Fruit fly (Drosophila melanogaster): ENCODE data around the gene Drak.

Drak gene

DNA sequence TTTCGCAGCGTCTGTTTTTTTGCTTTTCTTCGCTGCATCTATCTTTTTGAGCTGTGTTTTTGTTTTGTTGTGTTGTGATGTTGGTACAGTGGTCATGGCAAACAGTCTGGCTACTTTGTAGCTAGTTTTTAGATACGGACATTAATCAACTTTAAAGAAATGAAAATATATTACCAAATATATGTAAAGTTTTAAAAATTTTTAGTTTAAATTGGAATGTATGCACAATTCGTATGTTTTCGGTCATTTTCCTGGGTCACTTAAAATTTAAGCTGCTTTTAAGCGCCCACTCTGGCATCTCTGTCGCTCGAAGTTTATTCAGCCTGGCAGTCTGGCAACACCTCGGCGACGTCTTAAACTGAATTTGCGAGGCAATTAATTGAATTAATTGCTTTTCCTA, 83.6 kb downstream of the Drak start, which contains the start of gene CG11695 (continued):
- peak; percentile 32 for TF ChIP-seq NC2β (GFP tag; optimal IDR thresholded peaks at IDR 0.05)
- TF ChIP-seq klu (GFP tag; IDR thresholded peaks at IDR 0.05): peak; percentile 34; the same call in 1 of the 2 replicates
- peak; percentile 60 for TF ChIP-seq slou (GFP tag; optimal IDR thresholded peaks at IDR 0.05)
- no peak for TF ChIP-seq en (GFP tag; optimal IDR thresholded peaks at IDR 0.05)
- no peak for TF ChIP-seq Optix (GFP tag; IDR thresholded peaks at IDR 0.05)
- TF ChIP-seq otp (GFP tag; IDR thresholded peaks at IDR 0.05): no peak
- peak; percentile 50 for TF ChIP-seq E2f2 (GFP tag; IDR thresholded peaks at IDR 0.05)
- TF ChIP-seq Dll (GFP tag; IDR thresholded peaks at IDR 0.05; ENCODE audit: partially characterized antibody): no peak
- TF ChIP-seq nom (GFP tag; optimal IDR thresholded peaks at IDR 0.05): peak; percentile 67
- TF ChIP-seq btn (GFP tag; optimal IDR thresholded peaks at IDR 0.05): no peak
- TF ChIP-seq CG3407 (GFP tag; optimal IDR thresholded peaks at IDR 0.05): no peak
- no peak for TF ChIP-seq CG7271 (tag; optimal IDR thresholded peaks at IDR 0.05)
- TF ChIP-seq CG17802 (tag; optimal IDR thresholded peaks at IDR 0.05): peak; percentile 4
- no peak for TF ChIP-seq zf30C (GFP tag; optimal IDR thresholded peaks at IDR 0.05)
- TF ChIP-seq Sry-β (GFP tag; optimal IDR thresholded peaks at IDR 0.05): peak; percentile 95
- no peak for TF ChIP-seq CG15479 (GFP tag; optimal IDR thresholded peaks at IDR 0.05)
- no peak for TF ChIP-seq lov (optimal IDR thresholded peaks at IDR 0.05)
- no peak for TF ChIP-seq lov (GFP tag; IDR thresholded peaks at IDR 0.05)
- TF ChIP-seq dmrt11E (tag; optimal IDR thresholded peaks at IDR 0.05): peak; percentile 63
- no peak for TF ChIP-seq CG6272 (GFP tag; IDR thresholded peaks at IDR 0.05)
- peak; percentile 64 for TF ChIP-seq Dek (tag; optimal IDR thresholded peaks at IDR 0.05)
- TF ChIP-seq CG14441 (GFP tag; IDR thresholded peaks at IDR 0.05): peak; percentile 48; the same call in 1 of the 2 replicates
- peak; percentile 69 for TF ChIP-seq CG8290 (GFP tag; optimal IDR thresholded peaks at IDR 0.05)
- peak in 1 of 2 experiments; percentile 15 for TF ChIP-seq CG8290 (tag; optimal IDR thresholded peaks at IDR 0.05)
- no peak for TF ChIP-seq CG8089 (GFP tag; optimal IDR thresholded peaks at IDR 0.05)
- peak; percentile 57 for TF ChIP-seq chn (GFP tag; optimal IDR thresholded peaks at IDR 0.05)
- TF ChIP-seq vvl (GFP tag; IDR thresholded peaks at IDR 0.05): peak; percentile 52; the same call in 1 of the 2 replicates
- peak; percentile 60 for TF ChIP-seq Hr3 (GFP tag; optimal IDR thresholded peaks at IDR 0.05)
- no peak for TF ChIP-seq maf-S (GFP tag; optimal IDR thresholded peaks at IDR 0.05)
- peak; percentile 3 for TF ChIP-seq Six4 (GFP tag; optimal IDR thresholded peaks at IDR 0.05)
- no peak for TF ChIP-seq sima (GFP tag; optimal IDR thresholded peaks at IDR 0.05)
- peak; percentile 80 for TF ChIP-seq HmgZ (tag; optimal IDR thresholded peaks at IDR 0.05)
- peak; percentile 67 for TF ChIP-seq al (GFP tag; IDR thresholded peaks at IDR 0.05)
- peak; percentile 78 for TF ChIP-seq Nf-YC (tag; optimal IDR thresholded peaks at IDR 0.05)
- TF ChIP-seq CG6791 (GFP tag; IDR thresholded peaks at IDR 0.05; ENCODE audit: partially characterized antibody): no peak
- TF ChIP-seq sr (GFP tag; IDR thresholded peaks at IDR 0.05): no peak
- no peak for TF ChIP-seq CG15073 (GFP tag; optimal IDR thresholded peaks at IDR 0.05)
- peak; percentile 59; the same call in 1 of the 3 replicates for TF ChIP-seq CG11456 (GFP tag; IDR thresholded peaks at IDR 0.05)
- TF ChIP-seq oc (tag; optimal IDR thresholded peaks at IDR 0.05): no peak
- no peak for TF ChIP-seq CG6813 (GFP tag; optimal IDR thresholded peaks at IDR 0.05)
- peak; percentile 57 for TF ChIP-seq Oli (tag; optimal IDR thresholded peaks at IDR 0.05)
- TF ChIP-seq ind (GFP tag; optimal IDR thresholded peaks at IDR 0.05): peak; percentile 68
- no peak for TF ChIP-seq CG31224 (GFP tag; IDR thresholded peaks at IDR 0.05)
- peak; percentile 59 for TF ChIP-seq CG9215 (GFP tag; IDR thresholded peaks at IDR 0.05)
- peak; percentile 58 for TF ChIP-seq CG10979 (tag; optimal IDR thresholded peaks at IDR 0.05)
- peak; percentile 50 for TF ChIP-seq Antp (GFP tag; optimal IDR thresholded peaks at IDR 0.05)
- TF ChIP-seq danr (GFP tag; IDR thresholded peaks at IDR 0.05): 0 out of 2 replicates have a peak, but pooled peaks have one; percentile 13
- peak; percentile 43 for TF ChIP-seq twi (tag; optimal IDR thresholded peaks at IDR 0.05)
- peak; percentile 44 for TF ChIP-seq gsb-n (tag; optimal IDR thresholded peaks at IDR 0.05)
- peak; percentile 80 for TF ChIP-seq CG13894 (tag; optimal IDR thresholded peaks at IDR 0.05)
- peak; percentile 9 for TF ChIP-seq CG10431 (GFP tag; optimal IDR thresholded peaks at IDR 0.05)
- TF ChIP-seq fd3F (GFP tag; optimal IDR thresholded peaks at IDR 0.05): peak; percentile 47

All from whole organism, embryonic.